Fruit fly (Drosophila melanogaster) whole organism, embryonic: ENCODE results near the gene CG32801.

Experiments
- Ada2b ChIP-seq: fragments of 200-800 bp; sonication (Bioruptor generic); IDR thresholded peaks from 2 replicates; pipeline ENCODE4 v1.3.6; 2022; ENCODE audit warnings: missing biosample characterization, missing genetic modification characterization
- CG11247 ChIP-seq: fragments of 200-800 bp; sonication (Bioruptor generic); IDR thresholded peaks from 2 replicates; pipeline ENCODE4 v1.3.6; 2022; ENCODE audit warnings: missing biosample characterization, missing genetic modification characterization
- CG11560 ChIP-seq: fragments of 200-800 bp; sonication (Bioruptor generic); IDR thresholded peaks from 3 replicates; pipeline ENCODE4 v1.3.6; 2022; ENCODE audit warnings: missing biosample characterization, missing genetic modification characterization
- CG12104 ChIP-seq: fragments of 200-800 bp; sonication (Bioruptor generic); optimal IDR thresholded peaks from 3 replicates; lab custom pipeline; 2016; ENCODE audit warnings: missing biosample characterization, missing genetic modification characterization
- CG12391 ChIP-seq: fragments of 200-800 bp; sonication (Bioruptor generic); optimal IDR thresholded peaks from 3 replicates; lab custom pipeline; 2018; ENCODE audit warnings: missing biosample characterization, mild to moderate bottlenecking, missing genetic modification characterization, moderate library complexity
- CG14965 ChIP-seq: fragments of 200-800 bp; sonication (Bioruptor generic); optimal IDR thresholded peaks from 2 replicates; lab custom pipeline; 2016; ENCODE audit warnings: missing biosample characterization, missing genetic modification characterization, borderline replicate concordance
- CG15601 ChIP-seq: fragments of 200-800 bp; sonication (Bioruptor generic); optimal IDR thresholded peaks from 3 replicates; lab custom pipeline; 2019; ENCODE audit warnings: missing biosample characterization, mild to moderate bottlenecking, missing genetic modification characterization, moderate library complexity
- CG17359 ChIP-seq: fragments of 200-800 bp; sonication (Bioruptor generic); optimal IDR thresholded peaks from 3 replicates; lab custom pipeline; 2018; ENCODE audit warnings: missing biosample characterization, mild to moderate bottlenecking, missing genetic modification characterization, moderate library complexity
- CG18476 ChIP-seq: fragments of 200-800 bp; sonication (Bioruptor generic); optimal IDR thresholded peaks from 2 replicates; lab custom pipeline; 2016; ENCODE audit warnings: missing biosample characterization, mild to moderate bottlenecking, missing genetic modification characterization
- CG30431 ChIP-seq: fragments of 200-800 bp; sonication (Bioruptor generic); optimal IDR thresholded peaks from 2 replicates; lab custom pipeline; 2017; ENCODE audit warnings: missing biosample characterization, missing genetic modification characterization
- CG32772 ChIP-seq: fragments of 200-800 bp; sonication (Bioruptor generic); IDR thresholded peaks from 2 replicates; pipeline ENCODE4 v1.3.6; 2022; ENCODE audit warnings: missing biosample characterization, missing genetic modification characterization
- CG4854 ChIP-seq: fragments of 200-800 bp; sonication (Bioruptor generic); optimal IDR thresholded peaks from 2 replicates; lab custom pipeline; 2016; ENCODE audit warnings: missing biosample characterization, missing genetic modification characterization, inconsistent platforms
- CG6272 ChIP-seq: fragments of 200-800 bp; sonication (Bioruptor generic); IDR thresholded peaks from 2 replicates; pipeline ENCODE4 v1.3.6; 2022; ENCODE audit warnings: missing biosample characterization, missing genetic modification characterization
- CG6683 ChIP-seq: fragments of 200-800 bp; sonication (Bioruptor generic); optimal IDR thresholded peaks from 2 replicates; lab custom pipeline; 2017; ENCODE audit warnings: missing biosample characterization, mild to moderate bottlenecking, missing genetic modification characterization, missing genetic modification reagents
- CG6689 ChIP-seq: fragments of 200-800 bp; sonication (Bioruptor generic); IDR thresholded peaks from 2 replicates; pipeline ENCODE4 v1.3.6; 2022; ENCODE audit warnings: missing biosample characterization, missing genetic modification characterization
- CG7357 ChIP-seq: fragments of 200-800 bp; sonication (Bioruptor generic); IDR thresholded peaks from 3 replicates; pipeline ENCODE4 v1.3.6; 2022; ENCODE audit warnings: missing biosample characterization, missing genetic modification characterization
- CG7839 ChIP-seq: fragments of 200-800 bp; sonication (Bioruptor generic); optimal IDR thresholded peaks from 3 replicates; lab custom pipeline; 2018; ENCODE audit warnings: missing biosample characterization, mild to moderate bottlenecking, missing genetic modification characterization, moderate library complexity
- CG8765 ChIP-seq: fragments of 200-800 bp; sonication (Bioruptor generic); IDR thresholded peaks from 2 replicates; pipeline ENCODE4 v1.3.6; 2022; ENCODE audit warnings: missing biosample characterization, missing genetic modification characterization
- D19A ChIP-seq: fragments of 200-800 bp; optimal IDR thresholded peaks from 3 replicates; lab custom pipeline; 2019; ENCODE audit warnings: missing biosample characterization, mild to moderate bottlenecking, missing genetic modification characterization, moderate library complexity
- Deaf1 ChIP-seq: fragments of 200-800 bp; optimal IDR thresholded peaks from 3 replicates; lab custom pipeline; 2019; ENCODE audit warnings: missing biosample characterization, mild to moderate bottlenecking, missing genetic modification characterization, moderate library complexity
- E2f1 ChIP-seq: fragments of 200-800 bp; sonication (Bioruptor generic); IDR thresholded peaks from 2 replicates; pipeline ENCODE4 v1.3.6; 2022; ENCODE audit warnings: missing biosample characterization, missing genetic modification characterization
- Fer3 ChIP-seq: fragments of 200-800 bp; sonication (Bioruptor generic); optimal IDR thresholded peaks from 2 replicates; lab custom pipeline; 2018; ENCODE audit warnings: missing biosample characterization, mild to moderate bottlenecking, missing genetic modification characterization, moderate library complexity
- Meics ChIP-seq: fragments of 200-800 bp; sonication (Bioruptor generic); optimal IDR thresholded peaks from 2 replicates; lab custom pipeline; 2017; ENCODE audit warnings: missing biosample characterization, mild to moderate bottlenecking, missing genetic modification characterization
- Myb ChIP-seq: fragments of 200-800 bp; sonication (Bioruptor generic); optimal IDR thresholded peaks from 2 replicates; lab custom pipeline; 2016; ENCODE audit warnings: missing biosample characterization, missing genetic modification characterization
- Opbp ChIP-seq: fragments of 200-800 bp; sonication (Bioruptor generic); IDR thresholded peaks from 3 replicates; pipeline ENCODE4 v1.3.6; 2022; ENCODE audit warnings: missing biosample characterization, missing genetic modification characterization; ENCODE audit not compliant: partially characterized antibody
- Sin3A ChIP-seq: fragments of >200 bp; optimal IDR thresholded peaks from 2 replicates; lab custom pipeline; 2018
- Taf1 ChIP-seq: fragments of 200-800 bp; sonication (Bioruptor generic); IDR thresholded peaks from 2 replicates; pipeline ENCODE4 v1.3.6; 2022; ENCODE audit warnings: missing biosample characterization, missing genetic modification characterization
- Tbp ChIP-seq: fragments of >200 bp; optimal IDR thresholded peaks from 2 replicates; lab custom pipeline; 2018; ENCODE audit warnings: missing biosample characterization, missing genetic modification characterization
- abd-A ChIP-seq: fragments of 200-800 bp; sonication (Bioruptor generic); optimal IDR thresholded peaks from 3 replicates; lab custom pipeline; 2019; ENCODE audit warnings: missing biosample characterization, mild to moderate bottlenecking, missing genetic modification characterization, moderate library complexity
- aop ChIP-seq: fragments of 200-800 bp; sonication (Bioruptor generic); IDR thresholded peaks from 2 replicates; pipeline ENCODE4 v1.3.6; 2022; ENCODE audit warnings: missing biosample characterization, missing genetic modification characterization
- bab2 ChIP-seq: fragments of 200-800 bp; sonication (Bioruptor generic); optimal IDR thresholded peaks from 2 replicates; lab custom pipeline; 2016; ENCODE audit warnings: missing biosample characterization, missing genetic modification characterization
- chif ChIP-seq, 2 experiments: fragments of 200-800 bp; sonication (Bioruptor generic); optimal IDR thresholded peaks; 3 replicates each; lab custom pipeline; 2016; ENCODE audit warnings: missing biosample characterization in 2 of 2, missing genetic modification characterization in 2 of 2
- chm ChIP-seq: fragments of 200-800 bp; sonication (Bioruptor generic); IDR thresholded peaks from 2 replicates; pipeline ENCODE4 v1.3.6; 2022; ENCODE audit warnings: missing biosample characterization, missing genetic modification characterization
- crp ChIP-seq, 2 experiments: fragments of 200-800 bp; sonication (Bioruptor generic); optimal IDR thresholded peaks; 2 replicates in 1 of 2; 3 replicates in 1 of 2; lab custom pipeline; 2017; ENCODE audit warnings: missing biosample characterization in 2 of 2, missing genetic modification characterization in 2 of 2, mild to moderate bottlenecking in 1 of 2, moderate library complexity in 1 of 2
- fd64A ChIP-seq: fragments of 200-800 bp; sonication (Bioruptor generic); optimal IDR thresholded peaks from 3 replicates; lab custom pipeline; 2018; ENCODE audit warnings: missing biosample characterization, mild to moderate bottlenecking, missing genetic modification characterization
- gsb-n ChIP-seq: fragments of 200-800 bp; sonication (Bioruptor generic); optimal IDR thresholded peaks from 3 replicates; lab custom pipeline; 2018; ENCODE audit warnings: missing biosample characterization, mild to moderate bottlenecking, missing genetic modification characterization
- ham ChIP-seq: fragments of 200-800 bp; sonication (Bioruptor generic); IDR thresholded peaks from 2 replicates; pipeline ENCODE4 v1.3.6; 2022; ENCODE audit warnings: missing biosample characterization, missing genetic modification characterization
- hbn ChIP-seq: fragments of 200-800 bp; sonication (Bioruptor generic); IDR thresholded peaks from 2 replicates; pipeline ENCODE4 v1.3.6; 2022; ENCODE audit warnings: missing biosample characterization, missing genetic modification characterization; ENCODE audit not compliant: partially characterized antibody
- jigr1 ChIP-seq: fragments of 200-800 bp; sonication (Bioruptor generic); IDR thresholded peaks from 3 replicates; pipeline ENCODE4 v1.3.6; 2022; ENCODE audit warnings: missing biosample characterization, missing genetic modification characterization
- kah ChIP-seq: fragments of 200-800 bp; sonication (Bioruptor generic); optimal IDR thresholded peaks from 2 replicates; lab custom pipeline; 2018; ENCODE audit warnings: missing biosample characterization, mild to moderate bottlenecking, missing genetic modification characterization
- lilli ChIP-seq: fragments of 200-800 bp; sonication (Bioruptor generic); optimal IDR thresholded peaks from 3 replicates; lab custom pipeline; 2016; ENCODE audit warnings: missing biosample characterization, missing genetic modification characterization
- nmo ChIP-seq: fragments of 200-800 bp; sonication (Bioruptor generic); optimal IDR thresholded peaks from 2 replicates; lab custom pipeline; 2018; ENCODE audit warnings: missing biosample characterization, mild to moderate bottlenecking, missing genetic modification characterization, moderate library complexity
- p53 ChIP-seq: fragments of 200-800 bp; sonication (Bioruptor generic); optimal IDR thresholded peaks from 2 replicates; lab custom pipeline; 2016; ENCODE audit warnings: missing biosample characterization, missing genetic modification characterization
- phol ChIP-seq: fragments of 200-800 bp; sonication (Bioruptor generic); optimal IDR thresholded peaks from 3 replicates; lab custom pipeline; 2018; ENCODE audit warnings: missing biosample characterization, mild to moderate bottlenecking, missing genetic modification characterization, moderate library complexity
- scrt ChIP-seq: fragments of 200-800 bp; sonication (Bioruptor generic); optimal IDR thresholded peaks from 2 replicates; lab custom pipeline; 2018; ENCODE audit warnings: missing biosample characterization, mild to moderate bottlenecking, missing genetic modification characterization, moderate library complexity
- sna ChIP-seq: fragments of 200-800 bp; sonication (Bioruptor generic); IDR thresholded peaks from 2 replicates; pipeline ENCODE4 v1.3.6; 2022; ENCODE audit warnings: missing biosample characterization, missing genetic modification characterization; ENCODE audit not compliant: partially characterized antibody
- sqz ChIP-seq: fragments of 200-800 bp; sonication (Bioruptor generic); optimal IDR thresholded peaks from 3 replicates; lab custom pipeline; 2018; ENCODE audit warnings: missing biosample characterization, mild to moderate bottlenecking, missing genetic modification characterization
- twi ChIP-seq: fragments of 200-800 bp; optimal IDR thresholded peaks from 2 replicates; lab custom pipeline; 2019; ENCODE audit warnings: missing biosample characterization, mild to moderate bottlenecking, missing genetic modification characterization, moderate library complexity
- unc-4 ChIP-seq: fragments of 200-800 bp; sonication (Bioruptor generic); IDR thresholded peaks from 2 replicates; pipeline ENCODE4 v1.3.6; 2022; ENCODE audit warnings: missing biosample characterization, missing genetic modification characterization; ENCODE audit not compliant: partially characterized antibody
- yki ChIP-seq: fragments of >200 bp; optimal IDR thresholded peaks from 3 replicates; lab custom pipeline; 2018

Gene CG32801

DNA sequence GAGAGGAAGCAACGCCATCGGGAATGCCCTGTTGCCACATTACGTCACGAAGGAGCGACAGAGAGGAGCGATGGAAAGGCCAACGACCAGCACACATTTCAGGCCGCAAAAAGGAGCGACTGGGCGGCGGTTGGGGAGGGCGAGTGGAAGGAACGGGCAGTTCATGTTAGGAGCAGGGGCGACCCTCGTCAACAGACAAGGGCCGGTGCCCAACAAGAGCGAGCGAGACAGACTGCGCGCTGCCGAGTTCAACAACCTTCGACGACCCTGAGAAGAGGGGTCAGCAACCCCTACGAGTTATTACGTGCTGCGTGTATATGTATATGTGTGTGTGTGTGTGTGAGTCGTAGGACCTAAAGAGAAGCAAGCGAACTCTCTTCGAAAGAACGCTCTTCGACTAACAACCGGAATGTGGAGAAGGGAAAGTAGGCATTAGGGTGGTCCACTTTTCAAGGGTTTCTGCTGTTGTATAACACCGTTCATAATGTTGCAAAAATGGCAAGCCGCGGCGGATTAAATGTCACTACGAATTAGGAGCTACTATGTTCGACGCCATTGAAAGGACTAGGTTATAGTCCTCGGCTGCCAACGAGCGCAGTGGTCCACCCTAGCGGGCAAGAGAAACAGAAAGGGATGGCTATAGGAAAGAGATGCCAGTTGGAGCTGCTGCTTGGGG is 48.6 kb upstream of the CG32801 start (continued):
- TF ChIP-seq nmo (GFP tag; lab: Kevin White, UChicago) (peak; percentile 94), aop (GFP tag; lab: Robert Waterston, UW) (peak; percentile 78), hbn (GFP tag; lab: Robert Waterston, UW) (no peak), chm (GFP tag; lab: Robert Waterston, UW) (peak; percentile 96), sqz (GFP tag; lab: Kevin White, UChicago) (peak; percentile 83), CG14965 (GFP tag; lab: Kevin White, UChicago) (peak; percentile 75), kah (GFP tag; lab: Kevin White, UChicago) (peak; percentile 84), CG12391 (peak; percentile 96), E2f1 (GFP tag; lab: Robert Waterston, UW) (peak; percentile 95), Opbp (GFP tag; lab: Robert Waterston, UW) (no peak), sna (no peak), unc-4 (no peak), CG7357 (peak; percentile 78; the same call in 2 of the 3 replicates), scrt (peak; percentile 93), Ada2b (GFP tag; lab: Robert Waterston, UW) (peak; percentile 93), Sin3A (lab: Kevin White, UChicago) (no peak), Tbp (GFP tag; lab: Kevin White, UChicago) (no peak), CG17359 (peak; percentile 97), Deaf1 (tag; lab: Kevin White, UChicago) (peak; percentile 78), Myb (GFP tag; lab: Kevin White, UChicago) (peak; percentile 86), gsb-n (tag; lab: Kevin White, UChicago) (peak; percentile 95), CG15601 (tag; lab: Kevin White, UChicago) (peak; percentile 94), CG18476 (GFP tag; lab: Kevin White, UChicago) (peak; percentile 89), CG11560 (tag; lab: Robert Waterston, UW) (peak; percentile 67; the same call in 1 of the 3 replicates), abd-A (tag; lab: Kevin White, UChicago) (peak; percentile 71), jigr1 (peak; percentile 80; the same call in 2 of the 3 replicates), CG6272 (GFP tag; lab: Robert Waterston, UW) (peak; percentile 85), CG6689 (GFP tag; lab: Robert Waterston, UW) (peak; percentile 94), Taf1 (GFP tag; lab: Robert Waterston, UW) (peak; percentile 76), CG6683 (GFP tag; lab: Kevin White, UChicago) (peak; percentile 92), D19A (peak; percentile 92), phol (tag; lab: Kevin White, UChicago) (peak; percentile 94), CG4854 (peak; percentile 89), lilli (peak; percentile 96), chif (GFP tag; optimal IDR thresholded peaks at IDR 0.05; lab: Kevin White, UChicago) (peak; percentile 95), CG12104 (GFP tag; lab: Kevin White, UChicago) (peak; percentile 80), CG7839 (tag; lab: Kevin White, UChicago) (peak; percentile 95), p53 (GFP tag; lab: Kevin White, UChicago) (peak; percentile 92), yki (lab: Kevin White, UChicago) (no peak), CG8765 (GFP tag; lab: Robert Waterston, UW) (peak; percentile 89), CG30431 (GFP tag; lab: Kevin White, UChicago) (peak; percentile 96), crp (GFP tag; optimal IDR thresholded peaks at IDR 0.05; lab: Kevin White, UChicago) (peak in 1 of 2 experiments; percentile 64), Fer3 (tag; lab: Kevin White, UChicago) (peak; percentile 92), twi (peak; percentile 76), CG11247 (GFP tag; lab: Robert Waterston, UW) (peak; percentile 88), bab2 (GFP tag; lab: Kevin White, UChicago) (peak; percentile 89), Meics (GFP tag; lab: Kevin White, UChicago) (peak; percentile 95), CG32772 (GFP tag; lab: Robert Waterston, UW) (peak; percentile 93), ham (peak; percentile 73), fd64A (GFP tag; lab: Kevin White, UChicago) (peak; percentile 95)
